Worm (Caenorhabditis elegans) whole organism, young adult: ENCODE data around the gene F40F8.1.

ENCODE experiments used
- F10E7.11 ChIP-seq: sonication (generic microtip); optimal IDR thresholded peaks from 2 replicates; lab custom pipeline; 2017; ENCODE audit warnings: mild to moderate bottlenecking, missing genetic modification characterization, moderate library complexity, missing compliant biosample characterization
- F33H1.4 ChIP-seq: fragments of 200-800 bp; sonication (Bioruptor generic); IDR thresholded peaks from 2 replicates; pipeline ENCODE4 v1.3.6; 2022; ENCODE audit warnings: missing genetic modification reagents, missing genetic modification characterization, missing compliant biosample characterization
- F37B4.10 ChIP-seq: fragments of 200-800 bp; sonication (Bioruptor generic); IDR thresholded peaks from 2 replicates; pipeline ENCODE4 v1.3.6; 2022; ENCODE audit warnings: missing genetic modification characterization, missing compliant biosample characterization
- F39B2.1 ChIP-seq: fragments of 200-800 bp; sonication (Bioruptor generic); IDR thresholded peaks from 2 replicates; pipeline ENCODE4 v1.3.6; 2022; ENCODE audit warnings: missing genetic modification reagents, missing genetic modification characterization, missing compliant biosample characterization
- F57C9.4 ChIP-seq: sonication (generic microtip); optimal IDR thresholded peaks from 2 replicates; lab custom pipeline; 2017; ENCODE audit warnings: mild to moderate bottlenecking, missing genetic modification characterization, missing compliant biosample characterization
- K12H6.12 ChIP-seq: fragments of 200-800 bp; sonication (Bioruptor generic); optimal IDR thresholded peaks from 2 replicates; lab custom pipeline; 2018; ENCODE audit warnings: mild to moderate bottlenecking, missing genetic modification characterization, missing compliant biosample characterization
- Y53G8AR.9 ChIP-seq: fragments of 200-800 bp; sonication (Bioruptor generic); conservative IDR thresholded peaks from 2 replicates; pipeline ENCODE4 v1.3.6; 2022; ENCODE audit warnings: missing genetic modification reagents, missing genetic modification characterization, missing compliant biosample characterization
- Y56A3A.18 ChIP-seq: fragments of 200-800 bp; sonication (Bioruptor generic); IDR thresholded peaks from 2 replicates; pipeline ENCODE4 v1.3.6; 2022; ENCODE audit warnings: missing genetic modification reagents, missing genetic modification characterization, missing compliant biosample characterization
- Y67H2A.10 ChIP-seq: fragments of 200-800 bp; sonication (Bioruptor generic); conservative IDR thresholded peaks from 2 replicates; pipeline ENCODE4 v1.3.6; 2022; ENCODE audit warnings: missing genetic modification reagents, missing genetic modification characterization, missing compliant biosample characterization
- ZK185.1 ChIP-seq: sonication (generic microtip); optimal IDR thresholded peaks from 2 replicates; lab custom pipeline; 2016; ENCODE audit warnings: mild to moderate bottlenecking, missing genetic modification characterization, missing compliant biosample characterization; ENCODE audit not compliant: poor library complexity, severe bottlenecking
- ama-1 ChIP-seq, 3 experiments: fragments of 150-350 bp in 1 of 3; sonication (generic microtip) in 2 of 3; optimal IDR thresholded peaks; 2 replicates each; lab custom pipeline; 2014 to 2018; ENCODE audit warnings: missing biosample characterization in 2 of 3, missing genetic modification characterization in 2 of 3, missing genetic modification reagents in 2 of 3
- aptf-2 ChIP-seq: fragments of 200-800 bp; sonication (Bioruptor generic); conservative IDR thresholded peaks from 2 replicates; pipeline ENCODE4 v1.3.6; 2022; ENCODE audit warnings: missing genetic modification reagents, missing genetic modification characterization, missing compliant biosample characterization
- aptf-3 ChIP-seq: fragments of 200-800 bp; sonication (Bioruptor generic); IDR thresholded peaks from 2 replicates; pipeline ENCODE4 v1.3.6; 2022; ENCODE audit warnings: missing genetic modification characterization, missing compliant biosample characterization
- atf-7 ChIP-seq: sonication (generic microtip); optimal IDR thresholded peaks from 2 replicates; lab custom pipeline; 2017; ENCODE audit warnings: mild to moderate bottlenecking, missing genetic modification characterization, missing compliant biosample characterization
- attf-5 ChIP-seq: fragments of 200-800 bp; sonication (Bioruptor generic); optimal IDR thresholded peaks from 2 replicates; lab custom pipeline; 2018; ENCODE audit warnings: mild to moderate bottlenecking, missing genetic modification characterization, missing compliant biosample characterization
- cebp-1 ChIP-seq, 2 experiments: fragments of 200-800 bp in 1 of 2; sonication (Bioruptor generic) in 1 of 2; sonication (generic microtip) in 1 of 2; IDR thresholded peaks in 1 of 2; optimal IDR thresholded peaks in 1 of 2; 2 replicates each; pipeline versions ENCODE4 v1.3.6 to Lab custom; 2017 to 2022; ENCODE audit warnings: missing compliant biosample characterization in 2 of 2, missing genetic modification characterization in 2 of 2, mild to moderate bottlenecking in 1 of 2, missing genetic modification reagents in 1 of 2, moderate library complexity in 1 of 2
- cebp-2 ChIP-seq: fragments of 200-800 bp; sonication (Bioruptor generic); IDR thresholded peaks from 2 replicates; pipeline ENCODE4 v1.3.6; 2022; ENCODE audit warnings: missing genetic modification characterization, missing compliant biosample characterization
- chd-7 ChIP-seq: sonication (generic microtip); optimal IDR thresholded peaks from 2 replicates; lab custom pipeline; 2016; ENCODE audit warnings: mild to moderate bottlenecking, missing genetic modification characterization, moderate library complexity, missing compliant biosample characterization
- egl-18 ChIP-seq: fragments of 200-800 bp; sonication (Bioruptor generic); IDR thresholded peaks from 2 replicates; pipeline ENCODE4 v1.3.6; 2022; ENCODE audit warnings: missing genetic modification reagents, missing genetic modification characterization, missing compliant biosample characterization
- gei-17 ChIP-seq: fragments of 200-800 bp; sonication (Bioruptor generic); optimal IDR thresholded peaks from 2 replicates; lab custom pipeline; 2018; ENCODE audit warnings: mild to moderate bottlenecking, missing genetic modification characterization, missing compliant biosample characterization
- hlh-12 ChIP-seq: sonication (generic microtip); optimal IDR thresholded peaks from 2 replicates; lab custom pipeline; 2016; ENCODE audit warnings: missing genetic modification characterization, missing compliant biosample characterization
- hmg-20 ChIP-seq: fragments of 200-800 bp; sonication (Bioruptor generic); IDR thresholded peaks from 2 replicates; pipeline ENCODE4 v1.3.6; 2022; ENCODE audit warnings: missing genetic modification reagents, missing genetic modification characterization, missing compliant biosample characterization
- hsf-1 ChIP-seq: fragments of 200-800 bp; sonication (Bioruptor generic); IDR thresholded peaks from 2 replicates; pipeline ENCODE4 v1.3.6; 2022; ENCODE audit warnings: missing genetic modification reagents, missing genetic modification characterization, missing compliant biosample characterization
- lag-1 ChIP-seq: fragments of 200-800 bp; sonication (Bioruptor generic); IDR thresholded peaks from 2 replicates; pipeline ENCODE4 v1.3.6; 2022; ENCODE audit warnings: missing genetic modification reagents, missing genetic modification characterization, missing compliant biosample characterization
- let-607 ChIP-seq, 2 experiments: fragments of 200-800 bp in 1 of 2; sonication (Bioruptor generic) in 1 of 2; sonication (generic microtip) in 1 of 2; optimal IDR thresholded peaks; 2 replicates each; lab custom pipeline; 2016 to 2018; ENCODE audit warnings: mild to moderate bottlenecking in 2 of 2, missing compliant biosample characterization in 2 of 2, missing genetic modification characterization in 2 of 2, moderate library complexity in 2 of 2, missing genotype in 1 of 2
- lin-26 ChIP-seq: fragments of 200-800 bp; sonication (Bioruptor generic); IDR thresholded peaks from 2 replicates; pipeline ENCODE4 v1.3.6; 2022; ENCODE audit warnings: missing genetic modification reagents, missing genetic modification characterization, missing compliant biosample characterization
- lin-40 ChIP-seq: sonication (generic microtip); optimal IDR thresholded peaks from 2 replicates; lab custom pipeline; 2016; ENCODE audit warnings: missing genetic modification characterization, mild to moderate bottlenecking, missing compliant biosample characterization, missing genotype, missing genetic modification reagents
- lsy-27 ChIP-seq: sonication (generic microtip); optimal IDR thresholded peaks from 2 replicates; lab custom pipeline; 2017; ENCODE audit warnings: missing genetic modification characterization, mild to moderate bottlenecking, missing compliant biosample characterization, antibody characterized with exemption, missing genotype, borderline replicate concordance; ENCODE audit not compliant: insufficient read depth
- madf-10 ChIP-seq: sonication (generic microtip); optimal IDR thresholded peaks from 2 replicates; lab custom pipeline; 2016; ENCODE audit warnings: mild to moderate bottlenecking, missing genetic modification characterization, missing compliant biosample characterization
- madf-6 ChIP-seq: fragments of 200-800 bp; sonication (Bioruptor generic); IDR thresholded peaks from 2 replicates; pipeline ENCODE4 v1.3.6; 2022; ENCODE audit warnings: missing genetic modification reagents, missing genetic modification characterization, missing compliant biosample characterization
- mxl-1 ChIP-seq: sonication (generic microtip); optimal IDR thresholded peaks from 2 replicates; lab custom pipeline; 2016; ENCODE audit warnings: missing genetic modification characterization, missing compliant biosample characterization
- nfya-2 ChIP-seq: fragments of 200-800 bp; sonication (Bioruptor generic); IDR thresholded peaks from 2 replicates; pipeline ENCODE4 v1.3.6; 2022; ENCODE audit warnings: missing genetic modification reagents, missing genetic modification characterization, missing compliant biosample characterization
- nfyb-1 ChIP-seq: fragments of 200-800 bp; sonication (Bioruptor generic); IDR thresholded peaks from 2 replicates; pipeline ENCODE4 v1.3.6; 2022; ENCODE audit warnings: missing genetic modification reagents, missing genetic modification characterization, missing compliant biosample characterization
- nhr-90 ChIP-seq: sonication (generic microtip); optimal IDR thresholded peaks from 2 replicates; lab custom pipeline; 2016; ENCODE audit warnings: missing genotype, mild to moderate bottlenecking, missing genetic modification characterization, missing compliant biosample characterization
- pbrm-1 ChIP-seq: fragments of 200-800 bp; sonication (Bioruptor generic); IDR thresholded peaks from 2 replicates; pipeline ENCODE4 v1.3.6; 2022; ENCODE audit warnings: missing genetic modification reagents, missing genetic modification characterization, missing compliant biosample characterization
- rcor-1 ChIP-seq: fragments of 200-800 bp; sonication (Bioruptor generic); IDR thresholded peaks from 2 replicates; pipeline ENCODE4 v1.3.6; 2022; ENCODE audit warnings: missing genetic modification reagents, missing genetic modification characterization, missing compliant biosample characterization
- snpc-3.4 ChIP-seq: sonication (generic microtip); optimal IDR thresholded peaks from 2 replicates; lab custom pipeline; 2017; ENCODE audit warnings: missing genetic modification characterization, mild to moderate bottlenecking, missing compliant biosample characterization, antibody characterized with exemption, moderate library complexity, missing genotype, missing genetic modification reagents
- snpc-4 ChIP-seq, 5 experiments: fragments of 150-350 bp in 1 of 5; sonication (generic microtip) in 4 of 5; optimal IDR thresholded peaks; 2 replicates each; lab custom pipeline; 2014 to 2018; ENCODE audit warnings: missing genetic modification characterization in 5 of 5, missing biosample characterization in 3 of 5, antibody characterized with exemption in 2 of 5, mild to moderate bottlenecking in 2 of 5, missing compliant biosample characterization in 2 of 5, missing genotype in 2 of 5, moderate library complexity in 2 of 5, missing genetic modification reagents in 1 of 5
- tbp1 ChIP-seq: fragments of 200-800 bp; sonication (Bioruptor generic); optimal IDR thresholded peaks from 2 replicates; lab custom pipeline; 2018; ENCODE audit warnings: mild to moderate bottlenecking, missing genetic modification characterization, missing compliant biosample characterization
- tlf-1 ChIP-seq: fragments of 200-800 bp; sonication (Bioruptor generic); optimal IDR thresholded peaks from 2 replicates; lab custom pipeline; 2018; ENCODE audit warnings: mild to moderate bottlenecking, missing genetic modification characterization, missing compliant biosample characterization
- xnd-1 ChIP-seq: sonication (generic microtip); optimal IDR thresholded peaks from 2 replicates; lab custom pipeline; 2016; ENCODE audit warnings: missing genotype, missing genetic modification reagents, missing genetic modification characterization, missing compliant biosample characterization
- ztf-18 ChIP-seq: sonication (generic microtip); optimal IDR thresholded peaks from 2 replicates; lab custom pipeline; 2016; ENCODE audit warnings: missing genotype, mild to moderate bottlenecking, missing genetic modification characterization, missing compliant biosample characterization

The F40F8.1 gene

ce11 chrII:11149866-11150685, 22.6 kb downstream of the F40F8.1 start (continued):
- peak; percentile 31 for TF ChIP-seq ama-1 (optimal IDR thresholded peaks at IDR 0.05; lab: Kevin White, UChicago)
- no peak for TF ChIP-seq ama-1 (GFP tag; optimal IDR thresholded peaks at IDR 0.05; lab: Kevin White, UChicago)
- TF ChIP-seq madf-6 (GFP tag; lab: Robert Waterston, UW): no peak; the same call in 1 of the 2 replicates
- 0 out of 2 replicates have a peak, but pooled peaks have one; percentile 32 for TF ChIP-seq lin-26 (GFP tag; lab: Robert Waterston, UW)
- peak; percentile 10 for TF ChIP-seq lin-40 (tag; lab: Kevin White, UChicago)
- TF ChIP-seq egl-18 (GFP tag; lab: Robert Waterston, UW): no peak
- TF ChIP-seq lsy-27 (tag; lab: Kevin White, UChicago): no peak
- TF ChIP-seq hlh-12: no peak
- no peak for TF ChIP-seq F39B2.1 (GFP tag; lab: Robert Waterston, UW)
- 0 out of 2 replicates have a peak, but pooled peaks have one; percentile 17 for TF ChIP-seq hsf-1 (GFP tag; lab: Robert Waterston, UW)
- TF ChIP-seq aptf-2 (GFP tag; lab: Robert Waterston, UW): no peak
- TF ChIP-seq F10E7.11 (tag; lab: Kevin White, UChicago): peak; percentile 52
- peak; percentile 80 for TF ChIP-seq atf-7 (tag; lab: Kevin White, UChicago)
- no peak for TF ChIP-seq snpc-4 (GFP tag; optimal IDR thresholded peaks at IDR 0.05; lab: Kevin White, UChicago)
- peak in 3 of 4 experiments; percentile 10 to 17 (median 16) for TF ChIP-seq snpc-4 (tag; optimal IDR thresholded peaks at IDR 0.05; lab: Kevin White, UChicago)
- TF ChIP-seq cebp-1 (GFP tag; IDR thresholded peaks at IDR 0.05; lab: Robert Waterston, UW): peak; percentile 46; the same call in 1 of the 2 replicates
- peak; percentile 76 for TF ChIP-seq cebp-1 (tag; optimal IDR thresholded peaks at IDR 0.05; lab: Kevin White, UChicago)
- peak; percentile 53 for TF ChIP-seq nhr-90 (tag; lab: Kevin White, UChicago)
- TF ChIP-seq ZK185.1 (tag; lab: Kevin White, UChicago): peak; percentile 10
- TF ChIP-seq F33H1.4: no peak; the same call in 1 of the 2 replicates
- TF ChIP-seq F37B4.10 (GFP tag; lab: Robert Waterston, UW): no peak
- peak; percentile 48 for TF ChIP-seq gei-17 (GFP tag; lab: Kevin White, UChicago)
- peak; percentile 89 for TF ChIP-seq nfyb-1 (GFP tag; lab: Robert Waterston, UW)
- TF ChIP-seq cebp-2 (GFP tag; lab: Robert Waterston, UW): 0 out of 2 replicates have a peak, but pooled peaks have one; percentile 29
- TF ChIP-seq lag-1 (GFP tag; lab: Robert Waterston, UW): no peak
- TF ChIP-seq, all 124 proteins: peak for 43

ce11 chrII:11150976-11151375, 23.5 kb downstream of the F40F8.1 start:
- TF ChIP-seq ztf-18 (tag; lab: Kevin White, UChicago): no peak
- TF ChIP-seq snpc-4 (GFP tag; optimal IDR thresholded peaks at IDR 0.05; lab: Kevin White, UChicago): no peak
- TF ChIP-seq snpc-4 (tag; optimal IDR thresholded peaks at IDR 0.05; lab: Kevin White, UChicago): peak in 1 of 4 experiments; percentile 16
- peak; percentile 7 for TF ChIP-seq attf-5
- peak; percentile 69; the same call in 1 of the 2 replicates for TF ChIP-seq Y53G8AR.9
- no peak for TF ChIP-seq xnd-1
- no peak for TF ChIP-seq nfya-2 (GFP tag; lab: Robert Waterston, UW)
- TF ChIP-seq K12H6.12 (tag; lab: Kevin White, UChicago): no peak
- TF ChIP-seq tlf-1: peak; percentile 42
- no peak for TF ChIP-seq pbrm-1 (GFP tag; lab: Robert Waterston, UW)
- no peak for TF ChIP-seq Y67H2A.10 (GFP tag; lab: Robert Waterston, UW)
- TF ChIP-seq snpc-3.4 (tag; lab: Kevin White, UChicago): no peak
- TF ChIP-seq tbp1 (GFP tag; lab: Kevin White, UChicago): peak; percentile 34
- no peak for TF ChIP-seq rcor-1
- TF ChIP-seq nhr-90 (tag; lab: Kevin White, UChicago): peak; percentile 26
- TF ChIP-seq aptf-3 (GFP tag; lab: Robert Waterston, UW): no peak
- TF ChIP-seq chd-7: peak; percentile 33
- peak; percentile 38 for TF ChIP-seq madf-10 (tag; lab: Kevin White, UChicago)
- no peak for TF ChIP-seq cebp-1 (GFP tag; IDR thresholded peaks at IDR 0.05; lab: Robert Waterston, UW)
- peak; percentile 66 for TF ChIP-seq cebp-1 (tag; optimal IDR thresholded peaks at IDR 0.05; lab: Kevin White, UChicago)
- no peak for TF ChIP-seq Y56A3A.18
- TF ChIP-seq atf-7 (tag; lab: Kevin White, UChicago): peak; percentile 59
- no peak for TF ChIP-seq F57C9.4
- no peak for TF ChIP-seq hmg-20 (GFP tag; lab: Robert Waterston, UW)
- no peak for TF ChIP-seq mxl-1 (tag; lab: Kevin White, UChicago)
- peak in 1 of 2 experiments; percentile 17 for TF ChIP-seq let-607 (tag; optimal IDR thresholded peaks at IDR 0.05; lab: Kevin White, UChicago)
